Fruit fly (Drosophila melanogaster) whole organism, prepupa: ENCODE measurements around the gene msopa.

Experiments used
- CG6808 ChIP-seq: fragments of 200-800 bp; sonication (Bioruptor generic); optimal IDR thresholded peaks from 3 replicates; lab custom pipeline; 2017; ENCODE audit warnings: missing biosample characterization, missing genetic modification characterization, mild to moderate bottlenecking, moderate library complexity, missing genetic modification reagents
- ss ChIP-seq, 2 experiments: fragments of 200-800 bp; sonication (Bioruptor generic); optimal IDR thresholded peaks; 2 replicates in 1 of 2; 3 replicates in 1 of 2; lab custom pipeline; 2017 to 2018; ENCODE audit warnings: mild to moderate bottlenecking in 2 of 2, missing biosample characterization in 2 of 2, missing genetic modification characterization in 2 of 2, moderate library complexity in 1 of 2

dm6 chr3L:22053343-22053742 is 29.2 kb upstream of the msopa start:
- TF ChIP-seq ss (GFP tag; optimal IDR thresholded peaks at IDR 0.05; lab: Kevin White, UChicago) (no peak), CG6808 (GFP tag; lab: Kevin White, UChicago) (no peak)
